Fruit fly (Drosophila melanogaster) whole organism, prepupa: Measurements from ENCODE around the gene U2af38.

ENCODE experiments used
- CG10631 ChIP-seq: fragments of 200-800 bp; sonication (Bioruptor generic); optimal IDR thresholded peaks from 2 replicates; lab custom pipeline; 2016; ENCODE audit warnings: missing biosample characterization, missing genetic modification characterization
- CG11294 ChIP-seq: fragments of 200-800 bp; sonication (Bioruptor generic); IDR thresholded peaks from 2 replicates; pipeline ENCODE4 v1.3.6; 2022; ENCODE audit warnings: missing biosample characterization, missing genetic modification characterization
- CG11762 ChIP-seq: fragments of 200-800 bp; sonication (Bioruptor generic); optimal IDR thresholded peaks from 3 replicates; lab custom pipeline; 2016; ENCODE audit warnings: missing biosample characterization, missing genetic modification characterization; ENCODE audit not compliant: insufficient read depth
- CG11902 ChIP-seq: fragments of 200-800 bp; sonication (Bioruptor generic); optimal IDR thresholded peaks from 3 replicates; lab custom pipeline; 2016; ENCODE audit warnings: missing biosample characterization, missing genetic modification characterization
- CG1621 ChIP-seq: fragments of 200-800 bp; sonication (Bioruptor generic); optimal IDR thresholded peaks from 3 replicates; lab custom pipeline; 2018; ENCODE audit warnings: missing biosample characterization, mild to moderate bottlenecking, missing genetic modification characterization
- CG31627 ChIP-seq: fragments of 200-800 bp; sonication (Bioruptor generic); optimal IDR thresholded peaks from 3 replicates; lab custom pipeline; 2016; ENCODE audit warnings: missing biosample characterization, missing genetic modification characterization
- CG32006 ChIP-seq: fragments of 200-800 bp; sonication (Bioruptor generic); optimal IDR thresholded peaks from 3 replicates; lab custom pipeline; 2017; ENCODE audit warnings: missing biosample characterization, mild to moderate bottlenecking, missing genetic modification characterization
- CG4318 ChIP-seq: fragments of 200-800 bp; sonication (Bioruptor generic); optimal IDR thresholded peaks from 3 replicates; lab custom pipeline; 2017; ENCODE audit warnings: missing biosample characterization, mild to moderate bottlenecking, missing genetic modification characterization
- CG6163 ChIP-seq: fragments of 200-800 bp; sonication (Bioruptor generic); IDR thresholded peaks from 3 replicates; pipeline ENCODE4 v1.3.6; 2022; ENCODE audit warnings: missing biosample characterization, missing genetic modification characterization
- CG6276 ChIP-seq: fragments of 200-800 bp; sonication (Bioruptor generic); optimal IDR thresholded peaks from 2 replicates; lab custom pipeline; 2017; ENCODE audit warnings: missing biosample characterization, mild to moderate bottlenecking, missing genetic modification characterization
- CG7368 ChIP-seq: fragments of 200-800 bp; sonication (Bioruptor generic); optimal IDR thresholded peaks from 3 replicates; lab custom pipeline; 2016; ENCODE audit warnings: missing biosample characterization, missing genetic modification characterization
- CG8119 ChIP-seq: fragments of 200-800 bp; sonication (Bioruptor generic); IDR thresholded peaks from 3 replicates; pipeline ENCODE4 v1.3.6; 2022; ENCODE audit warnings: missing biosample characterization, missing genetic modification characterization
- CG8319 ChIP-seq: fragments of 200-800 bp; sonication (Bioruptor generic); optimal IDR thresholded peaks from 3 replicates; lab custom pipeline; 2016; ENCODE audit warnings: missing biosample characterization, missing genetic modification characterization
- CG8632 ChIP-seq: fragments of 200-800 bp; sonication (Bioruptor generic); optimal IDR thresholded peaks from 3 replicates; lab custom pipeline; 2016; ENCODE audit warnings: missing biosample characterization, missing genetic modification characterization
- Eip75B ChIP-seq: fragments of 200-800 bp; sonication (Bioruptor generic); optimal IDR thresholded peaks from 3 replicates; lab custom pipeline; 2016; ENCODE audit warnings: missing biosample characterization, missing genetic modification characterization
- Eip78C ChIP-seq: fragments of 200-800 bp; sonication (Bioruptor generic); peaks from one replicate; lab custom pipeline; 2016; ENCODE audit warnings: missing biosample characterization, missing genetic modification characterization
- Eip93F ChIP-seq: fragments of 200-800 bp; sonication (Bioruptor generic); optimal IDR thresholded peaks from 2 replicates; lab custom pipeline; 2016; ENCODE audit warnings: missing biosample characterization, mild to moderate bottlenecking, missing genetic modification characterization
- Ets21C ChIP-seq: fragments of 200-800 bp; sonication (Bioruptor generic); optimal IDR thresholded peaks from 3 replicates; lab custom pipeline; 2016; ENCODE audit warnings: missing biosample characterization, missing genetic modification characterization
- Gug ChIP-seq: fragments of 200-800 bp; sonication (Bioruptor generic); IDR thresholded peaks from 2 replicates; pipeline ENCODE4 v1.3.6; 2022; ENCODE audit warnings: missing biosample characterization, missing genetic modification characterization
- Hr38 ChIP-seq: sonication (Bioruptor generic); optimal IDR thresholded peaks from 2 replicates; lab custom pipeline; 2016; ENCODE audit warnings: missing biosample characterization, missing genetic modification characterization
- Hr39 ChIP-seq: fragments of 200-800 bp; sonication (Bioruptor generic); optimal IDR thresholded peaks from 2 replicates; lab custom pipeline; 2016; ENCODE audit warnings: missing biosample characterization, missing genetic modification characterization
- Hr4 ChIP-seq: fragments of 200-800 bp; sonication (Bioruptor generic); optimal IDR thresholded peaks from 3 replicates; lab custom pipeline; 2016; ENCODE audit warnings: missing biosample characterization, missing genetic modification characterization
- Met ChIP-seq: fragments of 200-800 bp; sonication (Bioruptor generic); optimal IDR thresholded peaks from 3 replicates; lab custom pipeline; 2016; ENCODE audit warnings: missing biosample characterization, missing genetic modification characterization
- OdsH ChIP-seq: fragments of 200-800 bp; sonication (Bioruptor generic); optimal IDR thresholded peaks from 3 replicates; lab custom pipeline; 2016; ENCODE audit warnings: missing biosample characterization, missing genetic modification characterization
- Sox102F ChIP-seq: fragments of 200-800 bp; sonication (Bioruptor generic); optimal IDR thresholded peaks from 2 replicates; lab custom pipeline; 2016; ENCODE audit warnings: missing biosample characterization, mild to moderate bottlenecking, missing genetic modification characterization
- Sox14 ChIP-seq: fragments of 200-800 bp; sonication (Bioruptor generic); optimal IDR thresholded peaks from 3 replicates; lab custom pipeline; 2016; ENCODE audit warnings: missing biosample characterization, missing genetic modification characterization
- achi ChIP-seq: fragments of 200-800 bp; sonication (Bioruptor generic); optimal IDR thresholded peaks from 3 replicates; lab custom pipeline; 2016; ENCODE audit warnings: missing biosample characterization, missing genetic modification characterization
- cyc ChIP-seq: fragments of 200-800 bp; sonication (Bioruptor generic); optimal IDR thresholded peaks from 3 replicates; lab custom pipeline; 2016; ENCODE audit warnings: missing biosample characterization, missing genetic modification characterization
- dac ChIP-seq: fragments of 200-800 bp; sonication (Bioruptor generic); optimal IDR thresholded peaks from 2 replicates; lab custom pipeline; 2017; ENCODE audit warnings: missing biosample characterization, mild to moderate bottlenecking, missing genetic modification characterization
- esn ChIP-seq: fragments of 200-800 bp; sonication (Bioruptor generic); optimal IDR thresholded peaks from 2 replicates; lab custom pipeline; 2016; ENCODE audit warnings: missing biosample characterization, mild to moderate bottlenecking, missing genetic modification characterization, moderate library complexity
- fd59A ChIP-seq: fragments of 200-800 bp; sonication (Bioruptor generic); optimal IDR thresholded peaks from 2 replicates; lab custom pipeline; 2017; ENCODE audit warnings: missing biosample characterization, mild to moderate bottlenecking, missing genetic modification characterization, missing genetic modification reagents
- fkh ChIP-seq: fragments of 200-800 bp; sonication (Bioruptor generic); optimal IDR thresholded peaks from 3 replicates; lab custom pipeline; 2017; ENCODE audit warnings: missing biosample characterization, mild to moderate bottlenecking, missing genetic modification characterization, moderate library complexity
- salr ChIP-seq, 2 experiments: fragments of 200-800 bp; sonication (Bioruptor generic); optimal IDR thresholded peaks; 3 replicates each; lab custom pipeline; 2016 to 2018; ENCODE audit warnings: missing biosample characterization in 2 of 2, missing genetic modification characterization in 2 of 2, mild to moderate bottlenecking in 1 of 2
- spab ChIP-seq: fragments of 200-800 bp; sonication (Bioruptor generic); optimal IDR thresholded peaks from 2 replicates; lab custom pipeline; 2017; ENCODE audit warnings: missing biosample characterization, mild to moderate bottlenecking, missing genetic modification characterization, missing genetic modification reagents
- ss ChIP-seq, 2 experiments: fragments of 200-800 bp; sonication (Bioruptor generic); optimal IDR thresholded peaks; 2 replicates in 1 of 2; 3 replicates in 1 of 2; lab custom pipeline; 2017 to 2018; ENCODE audit warnings: mild to moderate bottlenecking in 2 of 2, missing biosample characterization in 2 of 2, missing genetic modification characterization in 2 of 2, moderate library complexity in 1 of 2
- svp ChIP-seq: fragments of 200-800 bp; sonication (Bioruptor generic); peaks from one replicate; lab custom pipeline; 2016; ENCODE audit warnings: missing biosample characterization, missing genetic modification characterization
- topi ChIP-seq: fragments of 200-800 bp; sonication (Bioruptor generic); optimal IDR thresholded peaks from 3 replicates; lab custom pipeline; 2016; ENCODE audit warnings: missing biosample characterization, missing genetic modification characterization

U2af38 gene

DNA sequence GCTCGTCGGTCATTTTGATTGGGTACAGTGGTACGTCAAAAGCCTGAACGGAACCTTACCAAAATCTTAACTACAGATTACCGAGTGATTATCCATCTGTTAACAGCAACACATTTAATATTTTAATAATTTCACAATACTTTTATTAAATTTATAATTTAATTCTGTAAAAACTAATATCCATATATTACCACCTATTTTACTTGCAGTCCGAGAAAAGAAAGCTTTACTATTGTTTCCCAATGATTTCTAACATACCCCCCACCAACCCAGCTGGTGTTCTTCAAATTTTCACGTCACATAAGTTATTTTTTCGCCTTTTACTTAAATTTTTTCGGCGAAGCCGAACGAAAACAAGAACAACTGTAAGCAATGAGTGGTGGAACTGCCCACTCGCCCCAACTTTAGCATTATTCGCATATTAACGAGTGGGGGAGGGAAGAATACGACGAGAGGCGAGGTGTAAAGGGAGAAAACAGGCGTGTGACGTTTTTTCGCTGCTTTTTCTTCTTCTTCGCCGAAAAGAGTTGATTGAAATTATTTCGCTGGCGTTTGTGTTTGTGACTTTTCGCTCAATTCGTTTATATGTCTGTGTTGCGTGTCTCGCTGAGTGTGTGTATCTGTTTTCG lies 46.5 kb downstream of the U2af38 start (continued):
- peak; percentile 78 for TF ChIP-seq CG4318 (GFP tag; lab: Kevin White, UChicago)
- TF ChIP-seq salr (GFP tag; optimal IDR thresholded peaks at IDR 0.05; lab: Kevin White, UChicago) = peak in 1 of 2 experiments; percentile 79
- peak; percentile 67 for TF ChIP-seq Sox102F (GFP tag; lab: Kevin White, UChicago)
- peak; percentile 40 for TF ChIP-seq CG7368 (GFP tag; lab: Kevin White, UChicago)
- TF ChIP-seq Met = peak; percentile 77
- TF ChIP-seq CG31627 (GFP tag; lab: Kevin White, UChicago) = peak; percentile 51
- peak; percentile 61 for TF ChIP-seq spab (GFP tag; lab: Kevin White, UChicago)
- peak; percentile 50 for TF ChIP-seq CG11294 (GFP tag; lab: Robert Waterston, UW)
- TF ChIP-seq esn (GFP tag; lab: Kevin White, UChicago) = peak; percentile 82
- TF ChIP-seq ss (GFP tag; optimal IDR thresholded peaks at IDR 0.05; lab: Kevin White, UChicago) = peak in 1 of 2 experiments; percentile 41
- TF ChIP-seq Sox14 (GFP tag; lab: Kevin White, UChicago) = peak; percentile 53
- no peak for TF ChIP-seq fkh (GFP tag; lab: Kevin White, UChicago)
- peak; percentile 71 for TF ChIP-seq svp (GFP tag; lab: Kevin White, UChicago)
- TF ChIP-seq CG1621 (tag; lab: Kevin White, UChicago) = no peak
- TF ChIP-seq Gug (GFP tag; lab: Robert Waterston, UW) = peak; percentile 39; the same call in 1 of the 2 replicates
- TF ChIP-seq CG6163 (GFP tag; lab: Robert Waterston, UW) = 0 out of 3 replicates have a peak, but pooled peaks have one; percentile 11
- peak; percentile 66 for TF ChIP-seq Hr4
- peak; percentile 82 for TF ChIP-seq achi (GFP tag; lab: Kevin White, UChicago)
- TF ChIP-seq Eip78C (GFP tag; lab: Kevin White, UChicago) = peak; percentile 88
- TF ChIP-seq Eip93F = peak; percentile 57
- peak; percentile 68 for TF ChIP-seq CG8119 (GFP tag; lab: Robert Waterston, UW)
- TF ChIP-seq fd59A (GFP tag; lab: Kevin White, UChicago) = peak; percentile 34
- peak; percentile 58 for TF ChIP-seq CG11762
- peak; percentile 76 for TF ChIP-seq CG10631 (GFP tag; lab: Kevin White, UChicago)
- no peak for TF ChIP-seq Ets21C (GFP tag; lab: Kevin White, UChicago)
- peak; percentile 71 for TF ChIP-seq topi
- peak; percentile 74 for TF ChIP-seq OdsH (GFP tag; lab: Kevin White, UChicago)
- TF ChIP-seq CG6276 (GFP tag; lab: Kevin White, UChicago) = peak; percentile 65
- peak; percentile 52 for TF ChIP-seq CG11902
- TF ChIP-seq cyc (GFP tag; lab: Kevin White, UChicago) = peak; percentile 54
- TF ChIP-seq CG32006 (GFP tag; lab: Kevin White, UChicago) = peak; percentile 85
- TF ChIP-seq CG8319 (GFP tag; lab: Kevin White, UChicago) = peak; percentile 55
- peak; percentile 63 for TF ChIP-seq dac (GFP tag; lab: Kevin White, UChicago)
- TF ChIP-seq CG8632 = peak; percentile 65
- no peak for TF ChIP-seq Hr38 (GFP tag; lab: Kevin White, UChicago)

DNA sequence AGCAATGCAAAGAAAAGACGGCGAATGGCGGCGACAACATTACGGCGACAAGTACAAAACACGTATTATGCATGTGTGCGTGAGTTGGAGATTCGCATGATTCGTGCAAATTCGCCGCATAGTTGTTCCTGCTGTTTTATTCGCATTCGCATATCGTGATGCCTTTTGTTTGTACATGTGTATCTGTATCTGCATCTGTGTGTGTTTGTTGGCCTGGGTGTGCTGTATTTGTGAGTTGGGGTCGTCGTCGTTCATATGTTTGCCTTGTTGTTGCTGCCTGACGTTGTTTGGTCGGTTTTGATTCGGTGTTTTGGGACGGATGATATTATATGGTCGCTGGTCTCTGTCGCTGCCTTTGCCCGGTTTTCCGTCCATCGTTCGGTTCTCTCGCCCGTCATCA lies 47.0 kb downstream of the U2af38 start:
- TF ChIP-seq Hr39 (GFP tag; lab: Kevin White, UChicago) = no peak
- TF ChIP-seq Eip78C (GFP tag; lab: Kevin White, UChicago) = no peak
- no peak for TF ChIP-seq Eip75B (GFP tag; lab: Kevin White, UChicago)
- TF ChIP-seq Ets21C (GFP tag; lab: Kevin White, UChicago) = no peak
- no peak for TF ChIP-seq CG31627 (GFP tag; lab: Kevin White, UChicago)
- peak in 1 of 2 experiments; percentile 43 for TF ChIP-seq ss (GFP tag; optimal IDR thresholded peaks at IDR 0.05; lab: Kevin White, UChicago)
- TF ChIP-seq, all 60 proteins: peak for 1
